ENCODE assay signal across 1 fruit fly cellular context in the genomic region with DNA sequence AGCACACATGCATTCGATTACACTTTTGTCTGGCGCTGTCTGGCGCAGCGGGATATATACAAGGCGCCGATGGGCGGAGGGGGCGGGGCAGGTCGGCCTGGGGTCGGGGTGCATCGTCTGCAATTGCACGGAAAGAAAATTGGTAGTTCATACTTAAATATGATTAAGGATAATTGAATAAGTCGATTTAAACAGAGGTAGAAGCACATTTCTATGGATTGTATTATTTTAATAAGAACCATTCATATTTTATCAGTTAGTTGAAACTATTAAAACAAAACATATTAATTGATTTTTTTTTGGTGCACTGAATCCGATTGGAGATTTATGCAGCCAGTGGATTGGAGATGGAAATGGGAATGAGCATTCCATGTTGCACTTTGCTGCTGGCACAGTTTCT.
TF ChIP-seq lines count a peak whose summit lies in the region.

No protein-coding gene starts in this region.

TF ChIP-seq in whole organism, embryonic, 481 proteins besides CTCF, POLR2A, EP300 and RAD21 (continued from another document):
- TF ChIP-seq Blimp-1 (GFP tag; optimal IDR thresholded peaks at IDR 0.05; lab: Kevin White, UChicago) (peak; percentile 58), gsb-n (tag; optimal IDR thresholded peaks at IDR 0.05; lab: Kevin White, UChicago) (peak; percentile 52), CG2678 (tag; optimal IDR thresholded peaks at IDR 0.05; lab: Kevin White, UChicago) (peak; percentile 27), CG32767 (GFP tag; IDR thresholded peaks at IDR 0.05; lab: Robert Waterston, UW) (no peak), CG10366 (GFP tag; IDR thresholded peaks at IDR 0.05; lab: Robert Waterston, UW) (peak; percentile 34; the same call in 1 of the 2 replicates), CG4282 (GFP tag; optimal IDR thresholded peaks at IDR 0.05; lab: Kevin White, UChicago) (no peak), CG11504 (tag; optimal IDR thresholded peaks at IDR 0.05; lab: Kevin White, UChicago) (peak; percentile 6), otp (GFP tag; IDR thresholded peaks at IDR 0.05; lab: Robert Waterston, UW) (0 out of 3 replicates have a peak, but pooled peaks have one; percentile 12), bsh (GFP tag; optimal IDR thresholded peaks at IDR 0.05; lab: Kevin White, UChicago) (peak in 1 of 2 experiments; percentile 72), Rfx (GFP tag; IDR thresholded peaks at IDR 0.05; lab: Robert Waterston, UW) (no peak), CG7271 (tag; optimal IDR thresholded peaks at IDR 0.05; lab: Kevin White, UChicago) (no peak), MBD-R2 (GFP tag; IDR thresholded peaks at IDR 0.05; lab: Robert Waterston, UW) (no peak), dmrt11E (tag; optimal IDR thresholded peaks at IDR 0.05; lab: Kevin White, UChicago) (peak; percentile 17), zfh1 (GFP tag; IDR thresholded peaks at IDR 0.05; lab: Robert Waterston, UW) (peak; percentile 35; the same call in 1 of the 3 replicates), CG18262 (tag; optimal IDR thresholded peaks at IDR 0.05; lab: Kevin White, UChicago) (peak; percentile 48), CG17328 (GFP tag; IDR thresholded peaks at IDR 0.05; lab: Robert Waterston, UW) (peak; percentile 40; the same call in 1 of the 2 replicates), BtbVII (GFP tag; optimal IDR thresholded peaks at IDR 0.05; lab: Kevin White, UChicago) (no peak), CG7839 (tag; optimal IDR thresholded peaks at IDR 0.05; lab: Kevin White, UChicago) (peak; percentile 30), CG6689 (GFP tag; IDR thresholded peaks at IDR 0.05; lab: Robert Waterston, UW) (peak; percentile 28; the same call in 1 of the 2 replicates), CG12659 (GFP tag; optimal IDR thresholded peaks at IDR 0.05; lab: Kevin White, UChicago) (no peak), dmrt99B (tag; optimal IDR thresholded peaks at IDR 0.05; lab: Kevin White, UChicago) (peak; percentile 41), cwo (GFP tag; optimal IDR thresholded peaks at IDR 0.05; lab: Kevin White, UChicago) (no peak), Gsc (GFP tag; IDR thresholded peaks at IDR 0.05; lab: Robert Waterston, UW) (no peak), CG14710 (tag; optimal IDR thresholded peaks at IDR 0.05; lab: Kevin White, UChicago) (peak; percentile 22), CG12391 (tag; optimal IDR thresholded peaks at IDR 0.05; lab: Kevin White, UChicago) (peak; percentile 24), CG8388 (GFP tag; optimal IDR thresholded peaks at IDR 0.05; lab: Kevin White, UChicago) (peak; percentile 13), CG2889 (GFP tag; IDR thresholded peaks at IDR 0.05; lab: Robert Waterston, UW) (no peak), CG10462 (GFP tag; optimal IDR thresholded peaks at IDR 0.05; lab: Kevin White, UChicago) (no peak), CG1603 (tag; optimal IDR thresholded peaks at IDR 0.05; lab: Kevin White, UChicago) (peak; percentile 41), Hr78 (GFP tag; optimal IDR thresholded peaks at IDR 0.05; lab: Kevin White, UChicago) (peak in 1 of 2 experiments; percentile 6), unpg (GFP tag; optimal IDR thresholded peaks at IDR 0.05; lab: Kevin White, UChicago) (peak; percentile 19), CG31441 (GFP tag; IDR thresholded peaks at IDR 0.05; lab: Robert Waterston, UW) (peak; percentile 48; the same call in 1 of the 2 replicates), CG10274 (GFP tag; optimal IDR thresholded peaks at IDR 0.05; lab: Kevin White, UChicago) (no peak), D19A (tag; optimal IDR thresholded peaks at IDR 0.05; lab: Kevin White, UChicago) (no peak), croc (GFP tag; conservative IDR thresholded peaks at IDR 0.05; lab: Robert Waterston, UW) (peak; percentile 44; the same call in 2 of the 3 replicates), Ptx1 (GFP tag; IDR thresholded peaks at IDR 0.05; lab: Robert Waterston, UW) (0 out of 2 replicates have a peak, but pooled peaks have one; percentile 28), ara (GFP tag; IDR thresholded peaks at IDR 0.05; lab: Robert Waterston, UW) (peak; percentile 28; the same call in 1 of the 2 replicates), CG7928 (GFP tag; optimal IDR thresholded peaks at IDR 0.05; lab: Kevin White, UChicago) (no peak), gem (tag; optimal IDR thresholded peaks at IDR 0.05; lab: Kevin White, UChicago) (peak; percentile 52), Xrp1 (GFP tag; IDR thresholded peaks at IDR 0.05; lab: Robert Waterston, UW) (peak; percentile 74), CG8765 (GFP tag; IDR thresholded peaks at IDR 0.05; lab: Robert Waterston, UW) (no peak), CG10979 (tag; optimal IDR thresholded peaks at IDR 0.05; lab: Kevin White, UChicago) (peak; percentile 67), CG18764 (GFP tag; optimal IDR thresholded peaks at IDR 0.05; lab: Kevin White, UChicago) (no peak), en (GFP tag; optimal IDR thresholded peaks at IDR 0.05; lab: Kevin White, UChicago) (no peak), CG8924 (tag; optimal IDR thresholded peaks at IDR 0.05; lab: Kevin White, UChicago) (peak; percentile 6), Hand (GFP tag; optimal IDR thresholded peaks at IDR 0.05; lab: Kevin White, UChicago) (no peak), Ssrp (tag; optimal IDR thresholded peaks at IDR 0.05; lab: Kevin White, UChicago) (peak; percentile 21), HLH3B (GFP tag; IDR thresholded peaks at IDR 0.05; lab: Robert Waterston, UW) (peak; percentile 20; the same call in 1 of the 2 replicates), D (optimal IDR thresholded peaks at IDR 0.05; lab: Kevin White, UChicago) (no peak), D (GFP tag; optimal IDR thresholded peaks at IDR 0.05; lab: Kevin White, UChicago) (peak; percentile 28), vvl (GFP tag; IDR thresholded peaks at IDR 0.05; lab: Robert Waterston, UW) (peak; percentile 42; the same call in 1 of the 2 replicates), oc (tag; optimal IDR thresholded peaks at IDR 0.05; lab: Kevin White, UChicago) (peak; percentile 35), CG13894 (tag; optimal IDR thresholded peaks at IDR 0.05; lab: Kevin White, UChicago) (no peak), fd96Cb (tag; optimal IDR thresholded peaks at IDR 0.05; lab: Kevin White, UChicago) (peak; percentile 31), Sox102F (GFP tag; optimal IDR thresholded peaks at IDR 0.05; lab: Kevin White, UChicago) (peak; percentile 40), grau (tag; optimal IDR thresholded peaks at IDR 0.05; lab: Kevin White, UChicago) (peak; percentile 4), Lhr (GFP tag; optimal IDR thresholded peaks at IDR 0.05; lab: Kevin White, UChicago) (peak; percentile 3), nmo (GFP tag; optimal IDR thresholded peaks at IDR 0.05; lab: Kevin White, UChicago) (peak; percentile 31), bigmax (GFP tag; optimal IDR thresholded peaks at IDR 0.05; lab: Kevin White, UChicago) (no peak), CoRest (tag; optimal IDR thresholded peaks at IDR 0.05; lab: Kevin White, UChicago) (no peak), prd (optimal IDR thresholded peaks at IDR 0.05; lab: Kevin White, UChicago) (no peak), prd (GFP tag; IDR thresholded peaks at IDR 0.05; lab: Robert Waterston, UW) (peak; percentile 60; the same call in 2 of the 3 replicates), chinmo (GFP tag; IDR thresholded peaks at IDR 0.05; lab: Robert Waterston, UW; ENCODE audit: partially characterized antibody) (0 out of 4 replicates have a peak, but pooled peaks have one; percentile 1), sens (GFP tag; lab: Kevin White, UChicago) (peak; percentile 87), CG17359 (tag; optimal IDR thresholded peaks at IDR 0.05; lab: Kevin White, UChicago) (peak; percentile 28), Camta (GFP tag; optimal IDR thresholded peaks at IDR 0.05; lab: Kevin White, UChicago) (no peak), CG11456 (GFP tag; IDR thresholded peaks at IDR 0.05; lab: Robert Waterston, UW) (no peak), CG7987 (GFP tag; optimal IDR thresholded peaks at IDR 0.05; lab: Kevin White, UChicago) (no peak), CG31365 (tag; optimal IDR thresholded peaks at IDR 0.05; lab: Kevin White, UChicago) (no peak), CG17361 (GFP tag; IDR thresholded peaks at IDR 0.05; lab: Robert Waterston, UW) (peak; percentile 29; the same call in 1 of the 3 replicates), Meics (GFP tag; optimal IDR thresholded peaks at IDR 0.05; lab: Kevin White, UChicago) (no peak), Nf-YB (GFP tag; optimal IDR thresholded peaks at IDR 0.05; lab: Kevin White, UChicago) (peak; percentile 24), CG2875 (GFP tag; optimal IDR thresholded peaks at IDR 0.05; lab: Kevin White, UChicago) (peak; percentile 34), esg (GFP tag; conservative IDR thresholded peaks at IDR 0.05; lab: Robert Waterston, UW) (0 out of 2 replicates have a peak, but pooled peaks have one; percentile 14), klu (GFP tag; IDR thresholded peaks at IDR 0.05; lab: Robert Waterston, UW) (no peak), cad (GFP tag; optimal IDR thresholded peaks at IDR 0.05; lab: Kevin White, UChicago) (no peak), CG43689 (GFP tag; IDR thresholded peaks at IDR 0.05; lab: Robert Waterston, UW) (no peak), phol (tag; optimal IDR thresholded peaks at IDR 0.05; lab: Kevin White, UChicago) (peak; percentile 34), lov (optimal IDR thresholded peaks at IDR 0.05; lab: Kevin White, UChicago) (no peak), lov (GFP tag; IDR thresholded peaks at IDR 0.05; lab: Robert Waterston, UW) (no peak), Six4 (GFP tag; optimal IDR thresholded peaks at IDR 0.05; lab: Kevin White, UChicago) (no peak)
